Fruit fly (Drosophila melanogaster) whole organism, pupa: ENCODE results near the gene TwdlE.

Experiments used
- CG10348 ChIP-seq: fragments of 200-800 bp; sonication (Bioruptor generic); IDR thresholded peaks from 2 replicates; pipeline ENCODE4 v1.3.6; 2022; ENCODE audit warnings: missing biosample characterization, missing genetic modification characterization
- CG12605 ChIP-seq: fragments of 200-800 bp; sonication (Bioruptor generic); IDR thresholded peaks from 2 replicates; pipeline ENCODE4 v1.3.6; 2022; ENCODE audit warnings: missing biosample characterization, missing genetic modification characterization
- CG13204 ChIP-seq: fragments of 200-800 bp; sonication (Bioruptor generic); optimal IDR thresholded peaks from 2 replicates; lab custom pipeline; 2018; ENCODE audit warnings: missing biosample characterization, mild to moderate bottlenecking, missing genetic modification characterization, moderate library complexity
- CG14655 ChIP-seq: fragments of 200-800 bp; sonication (Bioruptor generic); optimal IDR thresholded peaks from 3 replicates; lab custom pipeline; 2017; ENCODE audit warnings: mild to moderate bottlenecking, missing biosample characterization, missing genetic modification reagents, missing genetic modification characterization
- CG15710 ChIP-seq: fragments of 200-800 bp; sonication (Bioruptor generic); optimal IDR thresholded peaks from 2 replicates; lab custom pipeline; 2018; ENCODE audit warnings: missing biosample characterization, mild to moderate bottlenecking, missing genetic modification characterization, moderate library complexity
- CG17806 ChIP-seq: fragments of 200-800 bp; sonication (Bioruptor generic); optimal IDR thresholded peaks from 2 replicates; lab custom pipeline; 2018; ENCODE audit warnings: missing biosample characterization, mild to moderate bottlenecking, missing genetic modification characterization, moderate library complexity
- CG32121 ChIP-seq: fragments of 200-800 bp; sonication (Bioruptor generic); IDR thresholded peaks from 2 replicates; pipeline ENCODE4 v1.3.6; 2022; ENCODE audit warnings: missing biosample characterization, missing genetic modification characterization
- CG34367 ChIP-seq: fragments of 200-800 bp; sonication (Bioruptor generic); optimal IDR thresholded peaks from 2 replicates; lab custom pipeline; 2018; ENCODE audit warnings: missing biosample characterization, mild to moderate bottlenecking, missing genetic modification characterization
- CG4496 ChIP-seq: fragments of 200-800 bp; sonication (Bioruptor generic); IDR thresholded peaks from 3 replicates; pipeline ENCODE4 v1.3.6; 2022; ENCODE audit warnings: missing biosample characterization, missing genetic modification characterization
- CG8159 ChIP-seq: fragments of 200-800 bp; sonication (Bioruptor generic); optimal IDR thresholded peaks from 3 replicates; lab custom pipeline; 2018; ENCODE audit warnings: missing biosample characterization, mild to moderate bottlenecking, missing genetic modification characterization, moderate library complexity
- CG8301 ChIP-seq: fragments of 200-800 bp; sonication (Bioruptor generic); optimal IDR thresholded peaks from 2 replicates; lab custom pipeline; 2018; ENCODE audit warnings: missing biosample characterization, mild to moderate bottlenecking, missing genetic modification characterization
- CG9948 ChIP-seq: fragments of 200-800 bp; sonication (Bioruptor generic); optimal IDR thresholded peaks from 2 replicates; lab custom pipeline; 2018; ENCODE audit warnings: missing biosample characterization, mild to moderate bottlenecking, missing genetic modification characterization, moderate library complexity
- D1 ChIP-seq: fragments of 200-800 bp; sonication (Bioruptor generic); optimal IDR thresholded peaks from 2 replicates; lab custom pipeline; 2018; ENCODE audit warnings: missing biosample characterization, mild to moderate bottlenecking, missing genetic modification characterization, moderate library complexity
- EcR ChIP-seq: fragments of 200-800 bp; sonication (Bioruptor generic); optimal IDR thresholded peaks from 3 replicates; lab custom pipeline; 2019; ENCODE audit warnings: missing biosample characterization, missing genetic modification characterization, mild to moderate bottlenecking, moderate library complexity, missing genetic modification reagents
- Ets98B ChIP-seq: fragments of 200-800 bp; sonication (Bioruptor generic); IDR thresholded peaks from 2 replicates; pipeline ENCODE4 v1.3.6; 2022; ENCODE audit warnings: missing biosample characterization, missing genetic modification characterization
- Pif1A ChIP-seq: fragments of 200-800 bp; sonication (Bioruptor generic); optimal IDR thresholded peaks from 3 replicates; lab custom pipeline; 2016; ENCODE audit warnings: missing biosample characterization, missing genetic modification characterization
- Pif1B ChIP-seq: fragments of 200-800 bp; sonication (Bioruptor generic); optimal IDR thresholded peaks from 3 replicates; lab custom pipeline; 2016; ENCODE audit warnings: missing biosample characterization, missing genetic modification characterization
- Snoo ChIP-seq: fragments of 200-800 bp; sonication (Bioruptor generic); optimal IDR thresholded peaks from 3 replicates; lab custom pipeline; 2017; ENCODE audit warnings: missing biosample characterization, mild to moderate bottlenecking, missing genetic modification characterization, inconsistent platforms
- fd96Ca ChIP-seq: fragments of 200-800 bp; sonication (Bioruptor generic); IDR thresholded peaks from 3 replicates; pipeline ENCODE4 v1.3.6; 2022; ENCODE audit warnings: missing biosample characterization, missing genetic modification characterization
- gl ChIP-seq: fragments of 200-800 bp; sonication (Bioruptor generic); optimal IDR thresholded peaks from 2 replicates; lab custom pipeline; 2018; ENCODE audit warnings: missing biosample characterization, mild to moderate bottlenecking, missing genetic modification characterization
- rn ChIP-seq: fragments of 200-800 bp; sonication (Bioruptor generic); IDR thresholded peaks from 2 replicates; pipeline ENCODE4 v1.3.6; 2022; ENCODE audit warnings: missing biosample characterization, missing genetic modification characterization

The TwdlE gene

DNA sequence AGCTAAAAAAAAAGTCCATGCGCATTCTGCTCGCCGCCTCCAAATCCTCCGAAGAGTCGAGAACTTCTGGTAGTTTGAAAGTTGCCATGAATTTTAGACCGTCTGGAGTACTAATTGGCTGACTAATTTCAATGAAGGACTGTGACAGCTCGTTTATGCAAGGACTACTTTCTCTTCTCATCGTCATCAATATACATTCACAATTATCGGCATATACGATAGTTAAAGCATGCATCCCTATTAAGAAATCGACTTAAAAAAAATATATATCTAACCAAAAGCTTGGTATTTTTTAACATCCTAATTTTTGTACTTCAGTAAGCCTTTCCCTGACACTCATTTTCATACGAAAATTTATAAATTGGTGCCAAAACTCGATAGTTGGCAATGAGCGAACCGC lies 20.5 kb downstream of the TwdlE start, which contains the start of gene CG14537:
CG14537 (plus strand) TSS at position 301 of the 400 bp plus-strand sequence.
- TF ChIP-seq CG8159 (tag; lab: Kevin White, UChicago) (no peak), Pif1A (no peak), CG32121 (GFP tag; lab: Robert Waterston, UW) (no peak), Pif1B (GFP tag; lab: Kevin White, UChicago) (no peak), D1 (tag; lab: Kevin White, UChicago) (no peak), CG14655 (no peak), CG8301 (no peak), CG4496 (GFP tag; lab: Robert Waterston, UW) (no peak), EcR (GFP tag; lab: Kevin White, UChicago) (no peak), CG34367 (no peak), CG9948 (tag; lab: Kevin White, UChicago) (no peak), CG15710 (no peak), Ets98B (no peak), Snoo (tag; lab: Kevin White, UChicago) (no peak), gl (tag; lab: Kevin White, UChicago) (no peak), CG10348 (GFP tag; lab: Robert Waterston, UW) (no peak), fd96Ca (GFP tag; lab: Robert Waterston, UW) (no peak), CG17806 (tag; lab: Kevin White, UChicago) (no peak), CG13204 (GFP tag; lab: Kevin White, UChicago) (no peak), CG12605 (GFP tag; lab: Robert Waterston, UW) (no peak)

DNA sequence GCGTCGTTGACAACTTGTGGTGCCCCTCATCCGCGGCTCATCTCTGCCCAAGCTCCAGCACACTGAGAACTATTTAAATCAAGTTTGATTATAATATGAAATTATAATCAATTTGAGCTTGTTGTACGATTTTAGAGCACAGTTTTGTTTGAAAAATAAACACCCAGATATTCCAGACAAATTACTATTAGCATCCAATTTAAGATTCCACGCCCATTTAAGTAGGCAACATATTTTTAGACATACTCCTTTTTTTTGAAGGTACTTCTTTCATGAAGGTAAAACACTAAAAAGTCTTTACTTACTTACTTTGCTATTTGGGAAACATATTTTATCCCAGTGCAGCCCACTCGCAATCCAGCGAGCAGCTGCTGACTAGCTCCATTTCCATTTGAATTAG lies 22.6 kb downstream of the TwdlE start:
- TF ChIP-seq gl (tag; lab: Kevin White, UChicago): no peak
- TF ChIP-seq CG8159 (tag; lab: Kevin White, UChicago): no peak
- no peak for TF ChIP-seq CG14655
- TF ChIP-seq CG15710: no peak
- TF ChIP-seq Pif1B (GFP tag; lab: Kevin White, UChicago): no peak
- no peak for TF ChIP-seq CG13204 (GFP tag; lab: Kevin White, UChicago)

DNA sequence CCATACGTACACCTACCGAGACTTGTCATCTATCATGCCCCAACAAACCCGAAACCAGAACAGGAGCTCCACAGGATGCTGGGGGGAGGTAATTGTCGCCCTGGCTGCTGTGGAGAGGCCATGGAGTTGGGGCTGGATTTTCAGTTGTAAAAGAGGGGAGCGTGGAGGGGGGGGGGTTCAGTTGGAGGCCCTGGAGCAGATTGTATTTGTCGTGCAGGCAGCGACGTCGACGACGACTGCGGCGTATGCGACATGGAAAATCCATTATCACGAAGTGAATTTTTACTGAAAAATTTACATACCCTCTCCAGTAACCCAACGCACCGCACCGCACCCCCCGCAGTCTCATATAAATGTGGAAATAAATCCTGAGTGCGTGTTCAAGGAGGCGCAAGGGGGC lies 27.0 kb downstream of the TwdlE start:
- TF ChIP-seq CG32121 (GFP tag; lab: Robert Waterston, UW): no peak
- TF ChIP-seq Pif1B (GFP tag; lab: Kevin White, UChicago): no peak
- no peak for TF ChIP-seq Ets98B
- no peak for TF ChIP-seq CG10348 (GFP tag; lab: Robert Waterston, UW)
- TF ChIP-seq CG8159 (tag; lab: Kevin White, UChicago): no peak
- TF ChIP-seq gl (tag; lab: Kevin White, UChicago): no peak
- no peak for TF ChIP-seq rn (GFP tag; lab: Robert Waterston, UW)
- no peak for TF ChIP-seq CG17806 (tag; lab: Kevin White, UChicago)
- TF ChIP-seq CG12605 (GFP tag; lab: Robert Waterston, UW): no peak
- no peak for TF ChIP-seq CG15710
- no peak for TF ChIP-seq CG9948 (tag; lab: Kevin White, UChicago)
- TF ChIP-seq EcR (GFP tag; lab: Kevin White, UChicago): no peak
- TF ChIP-seq CG14655: no peak
- TF ChIP-seq Pif1A: no peak
- no peak for TF ChIP-seq CG13204 (GFP tag; lab: Kevin White, UChicago)
- TF ChIP-seq Snoo (tag; lab: Kevin White, UChicago): no peak
- TF ChIP-seq CG8301: no peak

DNA sequence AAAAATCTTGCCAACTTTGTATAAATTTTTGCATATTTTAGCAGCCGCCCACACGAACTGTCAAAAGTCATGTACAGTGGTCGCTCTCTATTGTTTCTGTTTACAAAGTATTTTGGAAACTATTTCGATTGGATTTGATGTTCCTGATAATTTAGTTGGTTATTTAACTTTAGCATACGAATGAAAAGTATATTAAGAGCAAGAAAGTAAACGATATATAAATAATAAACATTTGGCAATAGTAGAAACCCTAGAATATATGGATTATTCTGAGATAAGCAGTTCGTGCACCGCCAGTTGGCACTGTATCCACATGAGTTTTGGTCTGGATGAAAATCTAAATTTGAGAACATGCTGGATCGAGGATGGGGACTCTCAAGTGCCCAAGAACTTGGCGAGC lies 27.4 kb downstream of the TwdlE start:
- TF ChIP-seq EcR (GFP tag; lab: Kevin White, UChicago): no peak
- TF ChIP-seq CG34367: no peak
- TF ChIP-seq CG13204 (GFP tag; lab: Kevin White, UChicago): no peak
- TF ChIP-seq rn (GFP tag; lab: Robert Waterston, UW): no peak
- TF ChIP-seq CG10348 (GFP tag; lab: Robert Waterston, UW): no peak
- TF ChIP-seq CG8301: no peak
- TF ChIP-seq Pif1A: no peak
- TF ChIP-seq fd96Ca (GFP tag; lab: Robert Waterston, UW): no peak
- TF ChIP-seq CG9948 (tag; lab: Kevin White, UChicago): peak; percentile 2

DNA sequence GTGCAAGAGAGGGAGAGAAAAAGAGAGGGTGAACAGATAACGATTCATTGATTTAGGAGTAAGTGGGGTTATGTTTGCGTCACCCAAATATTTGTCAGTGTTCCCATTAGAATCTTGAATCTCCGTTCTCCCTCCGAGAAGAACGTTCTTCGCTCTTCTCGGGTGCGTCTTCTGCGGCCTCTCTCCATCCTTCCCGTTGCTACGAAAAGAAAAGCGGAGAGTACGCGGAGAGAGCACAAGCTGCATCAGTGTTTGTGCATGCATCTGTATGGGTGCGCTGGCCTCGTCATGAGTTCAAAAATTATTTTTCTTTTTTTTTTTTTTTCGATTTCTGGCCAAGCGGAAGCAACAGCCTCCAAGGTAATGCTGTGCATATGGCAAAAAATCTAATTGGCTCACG lies 31.7 kb downstream of the TwdlE start:
- TF ChIP-seq CG8159 (tag; lab: Kevin White, UChicago): no peak
- TF ChIP-seq CG13204 (GFP tag; lab: Kevin White, UChicago): no peak
- peak; percentile 47; the same call in 2 of the 3 replicates for TF ChIP-seq CG4496 (GFP tag; lab: Robert Waterston, UW)
- TF ChIP-seq CG17806 (tag; lab: Kevin White, UChicago): no peak
- TF ChIP-seq fd96Ca (GFP tag; lab: Robert Waterston, UW): 0 out of 3 replicates have a peak, but pooled peaks have one; percentile 14
- no peak for TF ChIP-seq CG14655
- peak; percentile 64; the same call in 1 of the 2 replicates for TF ChIP-seq CG32121 (GFP tag; lab: Robert Waterston, UW)

DNA sequence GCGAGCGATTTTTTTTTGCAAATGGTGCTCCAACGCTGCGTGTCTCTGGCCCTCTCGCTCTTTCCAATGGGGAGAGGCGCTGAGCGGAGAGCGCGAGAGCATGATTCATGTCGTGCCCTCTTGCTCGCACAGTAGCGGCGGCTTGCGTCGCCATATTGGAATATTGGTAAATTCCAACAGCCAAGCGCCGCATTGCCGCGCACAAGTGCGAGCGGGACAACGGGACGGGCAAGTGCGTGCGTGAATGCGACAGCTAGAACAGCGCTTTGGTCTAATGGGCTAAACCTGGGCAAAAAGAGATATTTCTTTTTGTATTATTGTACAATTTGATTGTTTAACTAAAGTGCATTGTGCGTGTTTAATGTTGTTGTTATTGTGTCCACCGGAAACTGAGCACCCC lies 32.4 kb downstream of the TwdlE start:
- TF ChIP-seq CG13204 (GFP tag; lab: Kevin White, UChicago) (peak; percentile 51), CG32121 (GFP tag; lab: Robert Waterston, UW) (peak; percentile 60), CG8159 (tag; lab: Kevin White, UChicago) (peak; percentile 7), Snoo (tag; lab: Kevin White, UChicago) (peak; percentile 18), Pif1B (GFP tag; lab: Kevin White, UChicago) (peak; percentile 38), CG4496 (GFP tag; lab: Robert Waterston, UW) (peak; percentile 73), CG14655 (peak; percentile 46), CG17806 (tag; lab: Kevin White, UChicago) (no peak), CG34367 (peak; percentile 15), CG10348 (GFP tag; lab: Robert Waterston, UW) (no peak), CG12605 (GFP tag; lab: Robert Waterston, UW) (no peak), D1 (tag; lab: Kevin White, UChicago) (no peak), rn (GFP tag; lab: Robert Waterston, UW) (no peak), CG8301 (peak; percentile 14), CG9948 (tag; lab: Kevin White, UChicago) (no peak), Ets98B (peak; percentile 31), CG15710 (peak; percentile 34), Pif1A (no peak), EcR (GFP tag; lab: Kevin White, UChicago) (no peak), fd96Ca (GFP tag; lab: Robert Waterston, UW) (peak; percentile 67), gl (tag; lab: Kevin White, UChicago) (no peak)
- TF ChIP-seq, all 21 proteins: peak for 12
